Worm (Caenorhabditis elegans): ENCODE data around the gene Y43F8B.1.

ce11 chrV:19485690-19486089 lies 60.3 kb downstream of the Y43F8B.1 start, which contains the start of gene Y43F8B.18:
- TF ChIP-seq lsy-2 (tag; optimal IDR thresholded peaks at IDR 0.05) = no peak
- TF ChIP-seq nhr-12 (tag; optimal IDR thresholded peaks at IDR 0.05) = no peak
- TF ChIP-seq hlh-1 (tag; optimal IDR thresholded peaks at IDR 0.05) = no peak
- no peak for TF ChIP-seq elt-3 (tag; optimal IDR thresholded peaks at IDR 0.05)
- no peak for TF ChIP-seq lin-13 (tag; optimal IDR thresholded peaks at IDR 0.05)
- no peak for TF ChIP-seq elt-1 (tag; optimal IDR thresholded peaks at IDR 0.05; ENCODE audit: borderline replicate concordance, insufficient read depth)
- no peak for TF ChIP-seq unc-120 (tag; optimal IDR thresholded peaks at IDR 0.05; ENCODE audit: poor library complexity, severe bottlenecking)

Measured in whole organism, mixed stage, embryonic.